Worm (Caenorhabditis elegans) whole organism, L3 larva: ENCODE data around the gene cdgs-1.

Experiments
- ZK546.5 ChIP-seq: sonication (generic microtip); optimal IDR thresholded peaks from 2 replicates; lab custom pipeline; 2017; ENCODE audit warnings: missing biosample characterization, missing genetic modification characterization
- ceh-82 ChIP-seq: fragments of 150-350 bp; optimal IDR thresholded peaks from 2 replicates; lab custom pipeline; 2014; ENCODE audit warnings: missing biosample characterization, missing genetic modification characterization
- daf-12 ChIP-seq: fragments of 150-350 bp; optimal IDR thresholded peaks from 2 replicates; lab custom pipeline; 2014; ENCODE audit warnings: missing biosample characterization, missing genetic modification reagents, missing genetic modification characterization
- egl-27 ChIP-seq: sonication (generic microtip); optimal IDR thresholded peaks from 4 replicates; lab custom pipeline; 2017; ENCODE audit warnings: missing biosample characterization, missing genetic modification reagents, missing genetic modification characterization
- eor-1 ChIP-seq, 2 experiments: fragments of 150-350 bp; optimal IDR thresholded peaks; 2 replicates each; lab custom pipeline; 2014 to 2018; ENCODE audit warnings: missing biosample characterization in 2 of 2, missing genetic modification characterization in 2 of 2
- fkh-2 ChIP-seq: fragments of 150-350 bp; optimal IDR thresholded peaks from 2 replicates; lab custom pipeline; 2014; ENCODE audit warnings: missing biosample characterization, missing genetic modification reagents, missing genetic modification characterization
- hmg-11 ChIP-seq: sonication (generic microtip); optimal IDR thresholded peaks from 2 replicates; lab custom pipeline; 2016; ENCODE audit warnings: missing genetic modification characterization, missing compliant biosample characterization
- nhr-237 ChIP-seq: fragments of 150-350 bp; optimal IDR thresholded peaks from 2 replicates; lab custom pipeline; 2014; ENCODE audit warnings: missing biosample characterization, missing genetic modification characterization
- nhr-28 ChIP-seq: fragments of 150-350 bp; optimal IDR thresholded peaks from 2 replicates; lab custom pipeline; 2014; ENCODE audit warnings: missing biosample characterization, missing genetic modification characterization
- nhr-76 ChIP-seq: fragments of 150-350 bp; sonication (generic microtip); optimal IDR thresholded peaks from 5 replicates; lab custom pipeline; 2014; ENCODE audit warnings: missing biosample characterization, missing genetic modification characterization
- sea-2 ChIP-seq: fragments of 150-350 bp; sonication (generic microtip); optimal IDR thresholded peaks from 4 replicates; lab custom pipeline; 2014; ENCODE audit warnings: missing biosample characterization, missing genetic modification reagents, missing genetic modification characterization
- unc-39 ChIP-seq: sonication (generic microtip); optimal IDR thresholded peaks from 4 replicates; lab custom pipeline; 2017; ENCODE audit warnings: missing biosample characterization, missing genetic modification characterization
- zag-1 ChIP-seq: fragments of 150-350 bp; optimal IDR thresholded peaks from 2 replicates; lab custom pipeline; 2014; ENCODE audit warnings: missing biosample characterization, missing genetic modification characterization
- ztf-4 ChIP-seq: fragments of 150-350 bp; optimal IDR thresholded peaks from 2 replicates; lab custom pipeline; 2014; ENCODE audit warnings: missing biosample characterization, missing genetic modification characterization

DNA sequence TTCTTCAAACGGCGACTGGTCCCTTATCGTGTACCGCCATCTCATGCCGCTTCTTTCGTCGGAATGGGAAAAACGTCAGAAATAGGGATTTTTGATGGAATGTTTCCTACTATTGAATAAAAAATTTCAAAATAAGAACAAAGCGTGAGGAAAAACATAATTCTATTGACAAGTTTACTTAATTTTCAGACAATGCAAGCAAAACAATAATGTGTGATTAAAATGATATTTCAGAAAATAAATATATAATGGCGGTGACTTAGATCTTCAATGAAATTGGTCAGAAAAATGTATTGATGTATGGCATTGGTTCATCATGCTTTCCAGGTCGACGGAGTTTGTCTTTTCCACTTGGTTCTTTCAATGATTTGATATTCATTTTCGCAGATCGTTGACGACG, 20.8 kb downstream of the cdgs-1 start, which contains the start of gene ntp-1:
- TF ChIP-seq zag-1 (tag; lab: Kevin White, UChicago), result no peak
- TF ChIP-seq daf-12 (tag; lab: Kevin White, UChicago), result no peak
- no peak for TF ChIP-seq unc-39 (tag; lab: Kevin White, UChicago)
- TF ChIP-seq ceh-82 (tag; lab: Kevin White, UChicago), result no peak
- no peak for TF ChIP-seq eor-1 (tag; optimal IDR thresholded peaks at IDR 0.05; lab: Kevin White, UChicago)
- no peak for TF ChIP-seq hmg-11 (tag; lab: Kevin White, UChicago)
- no peak for TF ChIP-seq ZK546.5 (tag; lab: Kevin White, UChicago)
- no peak for TF ChIP-seq nhr-237 (tag; lab: Kevin White, UChicago)
- TF ChIP-seq nhr-28 (tag; lab: Kevin White, UChicago), result no peak
- no peak for TF ChIP-seq nhr-76
- no peak for TF ChIP-seq ztf-4 (tag; lab: Kevin White, UChicago)
- TF ChIP-seq egl-27 (tag; lab: Kevin White, UChicago), result no peak
- TF ChIP-seq sea-2 (GFP tag; lab: Kevin White, UChicago), result no peak
- TF ChIP-seq fkh-2 (tag; lab: Kevin White, UChicago), result no peak
